Fruit fly (Drosophila melanogaster): ENCODE data around the gene CG3448.
A peak's percentile ranks its signal among the peaks of the same experiment; 100 is the strongest.

Gene CG3448

dm6 chr3L:9424528-9424911, 26.9 kb downstream of the CG3448 start:
- peak; percentile 7 for TF ChIP-seq Sox14 (GFP tag; optimal IDR thresholded peaks at IDR 0.05)
- no peak for TF ChIP-seq CG7368 (GFP tag; optimal IDR thresholded peaks at IDR 0.05)
- TF ChIP-seq CG3919 (GFP tag; optimal IDR thresholded peaks at IDR 0.05) = peak; percentile 28
- peak; percentile 2 for TF ChIP-seq CG3032 (tag; optimal IDR thresholded peaks at IDR 0.05)
- TF ChIP-seq vri (GFP tag; optimal IDR thresholded peaks at IDR 0.05) = no peak
- TF ChIP-seq CG6808 (GFP tag; optimal IDR thresholded peaks at IDR 0.05) = no peak
- peak; percentile 47 for TF ChIP-seq esn (GFP tag; optimal IDR thresholded peaks at IDR 0.05)
- peak; percentile 24 for TF ChIP-seq CG6276 (GFP tag; optimal IDR thresholded peaks at IDR 0.05)
- peak; percentile 22 for TF ChIP-seq Ets96B (tag; optimal IDR thresholded peaks at IDR 0.05)
- TF ChIP-seq Eip75B (GFP tag; optimal IDR thresholded peaks at IDR 0.05) = peak; percentile 27
- peak; percentile 12 for TF ChIP-seq net (GFP tag; optimal IDR thresholded peaks at IDR 0.05)
- no peak for TF ChIP-seq CG6854 (GFP tag; optimal IDR thresholded peaks at IDR 0.05)
- TF ChIP-seq OdsH (GFP tag; optimal IDR thresholded peaks at IDR 0.05) = peak; percentile 35
- peak; percentile 6 for TF ChIP-seq dsx (GFP tag; optimal IDR thresholded peaks at IDR 0.05; ENCODE audit: poor library complexity, severe bottlenecking)
- TF ChIP-seq CG6163 (GFP tag; IDR thresholded peaks at IDR 0.05) = peak; percentile 11; the same call in 1 of the 3 replicates
- peak; percentile 4 for TF ChIP-seq CG8632 (GFP tag; optimal IDR thresholded peaks at IDR 0.05)
- peak; percentile 44; the same call in 2 of the 3 replicates for TF ChIP-seq CG8119 (GFP tag; IDR thresholded peaks at IDR 0.05)
- peak; percentile 64 for TF ChIP-seq Hr4 (GFP tag; optimal IDR thresholded peaks at IDR 0.05)
- TF ChIP-seq CG1621 (tag; optimal IDR thresholded peaks at IDR 0.05) = no peak
- TF ChIP-seq Smox (GFP tag; optimal IDR thresholded peaks at IDR 0.05) = peak; percentile 40
- peak; percentile 40 for TF ChIP-seq Met (GFP tag; optimal IDR thresholded peaks at IDR 0.05)
- peak; percentile 10 for TF ChIP-seq pdm3 (GFP tag; optimal IDR thresholded peaks at IDR 0.05)
- TF ChIP-seq CG10631 (GFP tag; optimal IDR thresholded peaks at IDR 0.05) = no peak
- TF ChIP-seq spab (GFP tag; optimal IDR thresholded peaks at IDR 0.05) = no peak
- peak; percentile 58; the same call in 1 of the 2 replicates for TF ChIP-seq CG15336 (GFP tag; IDR thresholded peaks at IDR 0.05)
- TF ChIP-seq CG34406 (GFP tag; optimal IDR thresholded peaks at IDR 0.05) = peak; percentile 27
- peak; percentile 75 for TF ChIP-seq svp (GFP tag)
- TF ChIP-seq Eip78C (GFP tag) = peak; percentile 84
- TF ChIP-seq CG6792 (GFP tag; optimal IDR thresholded peaks at IDR 0.05) = peak; percentile 13
- peak; percentile 11 for TF ChIP-seq acj6 (GFP tag; optimal IDR thresholded peaks at IDR 0.05)
- TF ChIP-seq CG32006 (GFP tag; optimal IDR thresholded peaks at IDR 0.05) = peak; percentile 28
- TF ChIP-seq Gug (GFP tag; IDR thresholded peaks at IDR 0.05) = no peak
- TF ChIP-seq Sox102F (GFP tag; optimal IDR thresholded peaks at IDR 0.05) = peak; percentile 31
- no peak for TF ChIP-seq Ets21C (GFP tag; optimal IDR thresholded peaks at IDR 0.05)

DNA sequence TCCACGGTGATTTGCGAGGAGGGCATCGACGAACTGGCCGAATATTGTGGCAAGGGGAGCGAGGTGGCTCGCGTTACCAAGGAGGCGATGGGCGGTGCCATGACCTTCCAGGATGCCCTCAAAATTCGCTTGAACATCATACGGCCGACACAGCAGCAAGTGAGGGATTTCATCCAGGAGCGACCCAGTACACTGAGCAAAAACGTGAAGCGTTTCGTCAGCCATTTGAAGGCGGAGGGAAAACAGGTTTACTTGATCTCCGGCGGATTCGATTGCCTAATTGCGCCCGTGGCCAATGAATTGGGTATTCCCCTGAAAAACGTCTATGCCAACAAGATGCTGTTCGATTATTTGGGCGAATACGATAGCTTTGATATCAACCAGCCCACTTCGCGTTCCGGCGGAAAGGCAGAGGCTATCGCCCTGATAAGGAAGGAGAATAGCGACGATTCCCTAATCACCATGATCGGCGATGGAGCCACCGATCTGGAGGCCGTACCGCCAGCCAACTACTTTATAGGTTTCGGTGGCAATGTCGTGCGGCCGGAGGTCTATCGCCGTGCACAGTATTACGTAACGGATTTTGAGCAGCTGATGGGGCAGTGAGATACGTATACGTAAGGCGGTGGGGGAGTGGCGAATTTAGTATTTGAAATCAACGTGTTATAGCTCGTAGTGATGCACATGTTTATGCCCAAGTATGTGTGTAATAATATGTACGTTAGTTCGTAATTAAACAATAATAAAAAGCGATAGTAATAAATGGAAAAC, 27.4 kb downstream of the CG3448 start:
- TF ChIP-seq CG15336 (GFP tag; IDR thresholded peaks at IDR 0.05) (no peak), CG31627 (GFP tag; optimal IDR thresholded peaks at IDR 0.05) (no peak), CG11762 (GFP tag; optimal IDR thresholded peaks at IDR 0.05; ENCODE audit: insufficient read depth) (no peak), CG6163 (GFP tag; IDR thresholded peaks at IDR 0.05) (no peak), Smox (GFP tag; optimal IDR thresholded peaks at IDR 0.05) (no peak), esn (GFP tag; optimal IDR thresholded peaks at IDR 0.05) (no peak), cyc (GFP tag; optimal IDR thresholded peaks at IDR 0.05) (no peak), svp (GFP tag) (peak; percentile 73), vri (GFP tag; optimal IDR thresholded peaks at IDR 0.05) (peak; percentile 69), CG6808 (GFP tag; optimal IDR thresholded peaks at IDR 0.05) (no peak), dac (GFP tag; optimal IDR thresholded peaks at IDR 0.05) (no peak), eg (GFP tag; IDR thresholded peaks at IDR 0.05) (no peak), lz (GFP tag; optimal IDR thresholded peaks at IDR 0.05) (no peak), CG4318 (GFP tag; optimal IDR thresholded peaks at IDR 0.05) (no peak), CG6792 (GFP tag; optimal IDR thresholded peaks at IDR 0.05) (no peak), Hr4 (GFP tag; optimal IDR thresholded peaks at IDR 0.05) (no peak)

Data from whole organism, prepupa.